In the genomic region with DNA sequence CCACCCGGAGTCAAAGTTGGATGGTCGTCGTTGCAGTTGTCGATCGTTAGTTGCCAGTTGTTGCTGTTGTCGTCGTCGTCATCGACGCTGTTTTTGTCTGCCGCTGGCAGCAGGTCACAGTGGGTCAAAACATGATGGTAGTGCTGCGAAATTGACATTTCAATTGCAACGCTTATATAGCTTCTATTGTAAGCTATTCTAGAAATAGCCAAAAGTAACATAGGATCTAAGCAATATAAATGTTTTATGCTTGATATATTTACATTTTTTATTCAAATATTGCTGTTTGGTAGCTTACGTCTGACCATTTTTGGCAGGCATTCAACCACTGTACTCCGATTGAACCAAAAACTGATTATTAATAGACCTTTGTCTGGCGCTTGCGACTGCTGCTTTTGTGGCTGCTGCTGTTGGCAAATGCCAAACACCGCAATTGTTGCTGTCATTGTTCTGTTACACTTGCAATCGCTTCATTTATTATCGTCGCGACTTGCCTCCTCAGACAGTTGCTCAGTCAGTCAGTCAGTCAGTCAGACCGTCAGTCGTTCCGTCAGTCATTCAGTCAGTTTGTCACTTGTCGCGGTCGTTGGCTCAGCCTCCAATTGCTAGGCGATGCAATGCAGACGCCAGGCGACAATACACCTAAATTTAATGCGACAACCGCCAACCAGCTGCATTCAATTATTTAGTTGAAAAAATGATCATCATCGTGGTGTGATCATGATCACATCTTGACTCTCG, we compare ENCODE assay signal across 4 fruit fly cellular contexts.
TF ChIP-seq lines count a peak whose summit lies in the region.

No protein-coding gene starts in this region.

- TF ChIP-seq CTCF in whole organism, embryonic (GFP tag; optimal IDR thresholded peaks at IDR 0.05; lab: Kevin White, UChicago) = peak; percentile 34

TF ChIP-seq in whole organism, embryonic, 481 proteins besides CTCF, POLR2A, EP300 and RAD21 (continues in another document):
- TF ChIP-seq shn (GFP tag; optimal IDR thresholded peaks at IDR 0.05; lab: Kevin White, UChicago) (peak; percentile 33), Adf1 (GFP tag; IDR thresholded peaks at IDR 0.05; lab: Robert Waterston, UW) (peak; percentile 35), CG4820 (GFP tag; optimal IDR thresholded peaks at IDR 0.05; lab: Kevin White, UChicago) (peak; percentile 11), CG17612 (GFP tag; IDR thresholded peaks at IDR 0.05; lab: Robert Waterston, UW) (no peak), CG6791 (GFP tag; IDR thresholded peaks at IDR 0.05; lab: Robert Waterston, UW; ENCODE audit: partially characterized antibody) (peak; percentile 65; the same call in 2 of the 3 replicates), CG42726 (GFP tag; IDR thresholded peaks at IDR 0.05; lab: Robert Waterston, UW; ENCODE audit: partially characterized antibody) (no peak), CG32532 (GFP tag; IDR thresholded peaks at IDR 0.05; lab: Robert Waterston, UW) (peak; percentile 41; the same call in 1 of the 2 replicates), Pdp1 (GFP tag; optimal IDR thresholded peaks at IDR 0.05; lab: Kevin White, UChicago) (peak; percentile 23 to 31), ham (GFP tag; IDR thresholded peaks at IDR 0.05; lab: Robert Waterston, UW) (no peak), CG11504 (tag; optimal IDR thresholded peaks at IDR 0.05; lab: Kevin White, UChicago) (peak; percentile 77), CG8765 (GFP tag; IDR thresholded peaks at IDR 0.05; lab: Robert Waterston, UW) (no peak), jing (GFP tag; optimal IDR thresholded peaks at IDR 0.05; lab: Kevin White, UChicago) (peak; percentile 44), onecut (GFP tag; IDR thresholded peaks at IDR 0.05; lab: Robert Waterston, UW) (peak; percentile 44), Lim3 (GFP tag; IDR thresholded peaks at IDR 0.05; lab: Robert Waterston, UW) (no peak), Xrp1 (GFP tag; IDR thresholded peaks at IDR 0.05; lab: Robert Waterston, UW) (peak; percentile 86), CG17361 (GFP tag; IDR thresholded peaks at IDR 0.05; lab: Robert Waterston, UW) (peak; percentile 80), CG4854 (GFP tag; optimal IDR thresholded peaks at IDR 0.05; lab: Kevin White, UChicago) (peak; percentile 25), otp (GFP tag; IDR thresholded peaks at IDR 0.05; lab: Robert Waterston, UW) (0 out of 3 replicates have a peak, but pooled peaks have one; percentile 23), CG7839 (tag; optimal IDR thresholded peaks at IDR 0.05; lab: Kevin White, UChicago) (peak; percentile 65), Ets65A (GFP tag; lab: Kevin White, UChicago) (peak; percentile 91)

TF ChIP-seq in whole organism, prepupa, 60 proteins besides CTCF, POLR2A, EP300 and RAD21 (continues in another document):
- peak; percentile 74 for TF ChIP-seq OdsH (GFP tag; optimal IDR thresholded peaks at IDR 0.05; lab: Kevin White, UChicago)
- peak; percentile 83 for TF ChIP-seq CG15336 (GFP tag; IDR thresholded peaks at IDR 0.05; lab: Robert Waterston, UW)
- peak; percentile 48 for TF ChIP-seq Eip93F (GFP tag; optimal IDR thresholded peaks at IDR 0.05; lab: Kevin White, UChicago)
- peak; percentile 52 for TF ChIP-seq acj6 (GFP tag; optimal IDR thresholded peaks at IDR 0.05; lab: Kevin White, UChicago)
- TF ChIP-seq fkh (GFP tag; optimal IDR thresholded peaks at IDR 0.05; lab: Kevin White, UChicago) = no peak
- peak; percentile 93 for TF ChIP-seq svp (GFP tag; lab: Kevin White, UChicago)
- peak; percentile 75 for TF ChIP-seq eg (GFP tag; IDR thresholded peaks at IDR 0.05; lab: Robert Waterston, UW)
- peak; percentile 67 for TF ChIP-seq Eip75B (GFP tag; optimal IDR thresholded peaks at IDR 0.05; lab: Kevin White, UChicago)
- TF ChIP-seq spab (GFP tag; optimal IDR thresholded peaks at IDR 0.05; lab: Kevin White, UChicago) = peak; percentile 39
- peak; percentile 81 for TF ChIP-seq net (GFP tag; optimal IDR thresholded peaks at IDR 0.05; lab: Kevin White, UChicago)
- TF ChIP-seq CG3032 (tag; optimal IDR thresholded peaks at IDR 0.05; lab: Kevin White, UChicago) = peak; percentile 51
- peak; percentile 49 for TF ChIP-seq CG10669 (GFP tag; optimal IDR thresholded peaks at IDR 0.05; lab: Kevin White, UChicago)
- peak; percentile 39 for TF ChIP-seq CG6854 (GFP tag; optimal IDR thresholded peaks at IDR 0.05; lab: Kevin White, UChicago)
- peak; percentile 7 for TF ChIP-seq CG11902 (GFP tag; optimal IDR thresholded peaks at IDR 0.05; lab: Kevin White, UChicago)
- TF ChIP-seq CG6792 (GFP tag; optimal IDR thresholded peaks at IDR 0.05; lab: Kevin White, UChicago) = peak; percentile 60
- TF ChIP-seq Eip78C (GFP tag; lab: Kevin White, UChicago) = peak; percentile 93
- TF ChIP-seq Smox (GFP tag; optimal IDR thresholded peaks at IDR 0.05; lab: Kevin White, UChicago) = peak; percentile 68
- peak; percentile 39 for TF ChIP-seq Hr38 (GFP tag; optimal IDR thresholded peaks at IDR 0.05; lab: Kevin White, UChicago)
- TF ChIP-seq CG11294 (GFP tag; IDR thresholded peaks at IDR 0.05; lab: Robert Waterston, UW) = peak; percentile 63; the same call in 1 of the 2 replicates
- TF ChIP-seq achi (GFP tag; optimal IDR thresholded peaks at IDR 0.05; lab: Kevin White, UChicago) = peak; percentile 69
- TF ChIP-seq vri (GFP tag; optimal IDR thresholded peaks at IDR 0.05; lab: Kevin White, UChicago) = peak; percentile 29

TF ChIP-seq in whole organism, pupa, 21 proteins besides CTCF, POLR2A, EP300 and RAD21:
- TF ChIP-seq CG14655 (GFP tag; optimal IDR thresholded peaks at IDR 0.05; lab: Kevin White, UChicago) = peak; percentile 78
- TF ChIP-seq CG9948 (tag; optimal IDR thresholded peaks at IDR 0.05; lab: Kevin White, UChicago) = peak; percentile 55
- no peak for TF ChIP-seq D1 (tag; optimal IDR thresholded peaks at IDR 0.05; lab: Kevin White, UChicago)
- TF ChIP-seq CG34367 (tag; optimal IDR thresholded peaks at IDR 0.05; lab: Kevin White, UChicago) = peak; percentile 7
- TF ChIP-seq Pif1B (GFP tag; optimal IDR thresholded peaks at IDR 0.05; lab: Kevin White, UChicago) = peak; percentile 68
- TF ChIP-seq gl (tag; optimal IDR thresholded peaks at IDR 0.05; lab: Kevin White, UChicago) = no peak
- no peak for TF ChIP-seq CG13204 (GFP tag; optimal IDR thresholded peaks at IDR 0.05; lab: Kevin White, UChicago)
- peak; percentile 72 for TF ChIP-seq CG8301 (tag; optimal IDR thresholded peaks at IDR 0.05; lab: Kevin White, UChicago)
- peak; percentile 56 for TF ChIP-seq CG17806 (tag; optimal IDR thresholded peaks at IDR 0.05; lab: Kevin White, UChicago)
- TF ChIP-seq Ets98B (GFP tag; IDR thresholded peaks at IDR 0.05; lab: Robert Waterston, UW) = peak; percentile 72
- TF ChIP-seq CG32121 (GFP tag; IDR thresholded peaks at IDR 0.05; lab: Robert Waterston, UW) = peak; percentile 71
- peak; percentile 61 for TF ChIP-seq CG12605 (GFP tag; IDR thresholded peaks at IDR 0.05; lab: Robert Waterston, UW)
- TF ChIP-seq fd96Ca (GFP tag; IDR thresholded peaks at IDR 0.05; lab: Robert Waterston, UW) = peak; percentile 79; the same call in 2 of the 3 replicates
- TF ChIP-seq Pif1A (GFP tag; optimal IDR thresholded peaks at IDR 0.05; lab: Kevin White, UChicago) = peak; percentile 77
- TF ChIP-seq CG10348 (GFP tag; IDR thresholded peaks at IDR 0.05; lab: Robert Waterston, UW) = peak; percentile 61
- no peak for TF ChIP-seq rn (GFP tag; IDR thresholded peaks at IDR 0.05; lab: Robert Waterston, UW)
- TF ChIP-seq CG4496 (GFP tag; IDR thresholded peaks at IDR 0.05; lab: Robert Waterston, UW) = peak; percentile 79
- peak; percentile 61 for TF ChIP-seq EcR (GFP tag; optimal IDR thresholded peaks at IDR 0.05; lab: Kevin White, UChicago)
- peak; percentile 44 for TF ChIP-seq CG15710 (tag; optimal IDR thresholded peaks at IDR 0.05; lab: Kevin White, UChicago)
- TF ChIP-seq CG8159 (tag; optimal IDR thresholded peaks at IDR 0.05; lab: Kevin White, UChicago) = peak; percentile 58
- TF ChIP-seq Snoo (tag; optimal IDR thresholded peaks at IDR 0.05; lab: Kevin White, UChicago) = peak; percentile 49

TF ChIP-seq in whole organism, wandering third instar larva, 38 proteins besides CTCF, POLR2A, EP300 and RAD21 (continues in another document):
- TF ChIP-seq usp (GFP tag; optimal IDR thresholded peaks at IDR 0.05; lab: Kevin White, UChicago) = no peak
- peak; percentile 59 for TF ChIP-seq HLH106 (tag; optimal IDR thresholded peaks at IDR 0.05; lab: Kevin White, UChicago)
- peak in 1 of 2 experiments; percentile 42 for TF ChIP-seq foxo (GFP tag; optimal IDR thresholded peaks at IDR 0.05; lab: Kevin White, UChicago)
- TF ChIP-seq sv (GFP tag; optimal IDR thresholded peaks at IDR 0.05; lab: Kevin White, UChicago) = peak; percentile 11
- TF ChIP-seq woc (GFP tag; optimal IDR thresholded peaks at IDR 0.05; lab: Kevin White, UChicago) = peak; percentile 22
- TF ChIP-seq br (GFP tag; optimal IDR thresholded peaks at IDR 0.05; lab: Kevin White, UChicago) = peak; percentile 62
- TF ChIP-seq jim (GFP tag; optimal IDR thresholded peaks at IDR 0.05; lab: Kevin White, UChicago) = no peak
- peak; percentile 42 for TF ChIP-seq fru (GFP tag; optimal IDR thresholded peaks at IDR 0.05; lab: Kevin White, UChicago)
- no peak for TF ChIP-seq brk (GFP tag; optimal IDR thresholded peaks at IDR 0.05; lab: Kevin White, UChicago)
- TF ChIP-seq Hnf4 (GFP tag; optimal IDR thresholded peaks at IDR 0.05; lab: Kevin White, UChicago) = peak; percentile 62
- TF ChIP-seq N (GFP tag; optimal IDR thresholded peaks at IDR 0.05; lab: Kevin White, UChicago) = no peak
- TF ChIP-seq Hr83 (GFP tag; optimal IDR thresholded peaks at IDR 0.05; lab: Kevin White, UChicago; ENCODE audit: poor library complexity, severe bottlenecking) = no peak
- TF ChIP-seq dsf (GFP tag; optimal IDR thresholded peaks at IDR 0.05; lab: Kevin White, UChicago; ENCODE audit: borderline replicate concordance) = no peak
- peak; percentile 10 for TF ChIP-seq Jra (GFP tag; optimal IDR thresholded peaks at IDR 0.05; lab: Kevin White, UChicago)
- peak; percentile 35 for TF ChIP-seq CG9705 (GFP tag; optimal IDR thresholded peaks at IDR 0.05; lab: Kevin White, UChicago)
- TF ChIP-seq lola (GFP tag; optimal IDR thresholded peaks at IDR 0.05; lab: Kevin White, UChicago) = no peak
- TF ChIP-seq CG32264 (GFP tag; optimal IDR thresholded peaks at IDR 0.05; lab: Kevin White, UChicago) = no peak
- peak; percentile 45 for TF ChIP-seq rgr (GFP tag; optimal IDR thresholded peaks at IDR 0.05; lab: Kevin White, UChicago)
- TF ChIP-seq dl (GFP tag; optimal IDR thresholded peaks at IDR 0.05; lab: Kevin White, UChicago; ENCODE audit: insufficient read depth in 1 of 2, partially characterized antibody in 2 of 2) = no peak
- peak; percentile 56 for TF ChIP-seq OdsH (GFP tag; optimal IDR thresholded peaks at IDR 0.05; lab: Kevin White, UChicago)
- no peak for TF ChIP-seq CrebA (GFP tag; optimal IDR thresholded peaks at IDR 0.05; lab: Kevin White, UChicago; ENCODE audit: borderline replicate concordance)
- no peak for TF ChIP-seq Vsx2 (GFP tag; optimal IDR thresholded peaks at IDR 0.05; lab: Kevin White, UChicago; ENCODE audit: partially characterized antibody)
- no peak for TF ChIP-seq pan (optimal IDR thresholded peaks at IDR 0.05; lab: Kevin White, UChicago)
- peak; percentile 24 for TF ChIP-seq psq (GFP tag; optimal IDR thresholded peaks at IDR 0.05; lab: Kevin White, UChicago)
- TF ChIP-seq GATAd (GFP tag; optimal IDR thresholded peaks at IDR 0.05; lab: Kevin White, UChicago) = no peak
- TF ChIP-seq dmrt93B (GFP tag; optimal IDR thresholded peaks at IDR 0.05; lab: Kevin White, UChicago) = peak; percentile 26

Comparison
In these comparisons a context has a peak if more than half of its experiments do, and no peak if none do; other contexts are left out.
1. Of the 7 proteins assayed by ChIP-seq in both whole organism, embryonic and whole organism, prepupa: peak only in whole organism, embryonic: Blimp-1; only in whole organism, prepupa: CG16779, CG6854, Hr39 and Lpt; in both: Gug and Sox102F; in neither: 0.